Worm (Caenorhabditis elegans): Measurements from ENCODE around the gene mrps-18C.
"Not testable (repeated sequence)": the region's sequence is repeated elsewhere in the genome, so short reads cannot be mapped to it uniquely, and the experiment has no call there.

The mrps-18C gene

ce11 chrIII:4918906-4919305 is 16.5 kb upstream of the mrps-18C start:
- no peak for TF ChIP-seq efl-1 (GFP tag; optimal IDR thresholded peaks at IDR 0.05)
- TF ChIP-seq ceh-27 (GFP tag; optimal IDR thresholded peaks at IDR 0.05) = no peak
- TF ChIP-seq ceh-91 (GFP tag; IDR thresholded peaks at IDR 0.05) = no peak
- no peak for TF ChIP-seq nhr-27 (tag; optimal IDR thresholded peaks at IDR 0.05)
- no peak for TF ChIP-seq attf-5 (GFP tag; optimal IDR thresholded peaks at IDR 0.05)
- no peak for TF ChIP-seq attf-6 (GFP tag; IDR thresholded peaks at IDR 0.05)
- TF ChIP-seq rcor-1 (GFP tag; IDR thresholded peaks at IDR 0.05) = no peak
- TF ChIP-seq tlf-1 (GFP tag; optimal IDR thresholded peaks at IDR 0.05) = no peak
- TF ChIP-seq madf-8 (GFP tag; conservative IDR thresholded peaks at IDR 0.05) = no peak
- TF ChIP-seq snpc-3.4 (tag; optimal IDR thresholded peaks at IDR 0.05) = no peak
- no peak for TF ChIP-seq ceh-100 (GFP tag; IDR thresholded peaks at IDR 0.05)
- TF ChIP-seq F57C9.4 (tag; optimal IDR thresholded peaks at IDR 0.05) = no peak
- TF ChIP-seq F37B4.10 (GFP tag; IDR thresholded peaks at IDR 0.05) = no peak

- no peak for TF ChIP-seq pha-4 (tag; optimal IDR thresholded peaks at IDR 0.05)
- TF ChIP-seq F49E8.2 (tag; optimal IDR thresholded peaks at IDR 0.05; ENCODE audit: insufficient read depth) = no peak
- TF ChIP-seq K11D2.4 (GFP tag; IDR thresholded peaks at IDR 0.05) = no peak
- TF ChIP-seq C06A6.2 (GFP tag; conservative IDR thresholded peaks at IDR 0.05) = no peak
- no peak for TF ChIP-seq K12H6.12 (tag; optimal IDR thresholded peaks at IDR 0.05)
- TF ChIP-seq ceh-79 (tag; optimal IDR thresholded peaks at IDR 0.05) = no peak
- TF ChIP-seq ztf-26 (tag; optimal IDR thresholded peaks at IDR 0.05) = no peak
Observed at ce11 chrIII:4920221-4920620, 15.2 kb upstream of the mrps-18C start, which contains the start of gene ula-1. ula-1 (minus strand) TSS chrIII:4920321.

- TF ChIP-seq ztf-18 (tag; optimal IDR thresholded peaks at IDR 0.05) (peak; percentile 6), egrh-3 (GFP tag; IDR thresholded peaks at IDR 0.05) (peak; percentile 34), K11D2.4 (GFP tag; IDR thresholded peaks at IDR 0.05) (peak; percentile 73), C06A6.2 (GFP tag; conservative IDR thresholded peaks at IDR 0.05) (peak; percentile 84), attf-5 (GFP tag; optimal IDR thresholded peaks at IDR 0.05) (peak; percentile 34), ceh-91 (GFP tag; IDR thresholded peaks at IDR 0.05) (0 out of 2 replicates have a peak, but pooled peaks have one; percentile 11), mcd-1 (GFP tag; IDR thresholded peaks at IDR 0.05) (peak; percentile 89), ztf-26 (tag; optimal IDR thresholded peaks at IDR 0.05) (peak; percentile 8), zfh-2 (GFP tag; conservative IDR thresholded peaks at IDR 0.05) (0 out of 2 replicates have a peak, but pooled peaks have one; percentile 34), attf-3 (GFP tag; conservative IDR thresholded peaks at IDR 0.05) (peak; percentile 18; the same call in 1 of the 2 replicates), Y67H2A.10 (GFP tag; conservative IDR thresholded peaks at IDR 0.05) (peak; percentile 42; the same call in 1 of the 2 replicates), Y95B8A.8 (GFP tag; IDR thresholded peaks at IDR 0.05) (0 out of 2 replicates have a peak, but pooled peaks have one; percentile 12), cebp-2 (GFP tag; IDR thresholded peaks at IDR 0.05) (0 out of 2 replicates have a peak, but pooled peaks have one; percentile 10), nfyb-1 (GFP tag; IDR thresholded peaks at IDR 0.05) (peak; percentile 55), C17E4.6 (GFP tag; IDR thresholded peaks at IDR 0.05) (peak; percentile 21; the same call in 1 of the 2 replicates), F33H1.4 (GFP tag; IDR thresholded peaks at IDR 0.05) (peak; percentile 44), nhr-120 (GFP tag; IDR thresholded peaks at IDR 0.05) (0 out of 2 replicates have a peak, but pooled peaks have one; percentile 76), lin-40 (tag; optimal IDR thresholded peaks at IDR 0.05) (peak; percentile 27), lin-54 (GFP tag; optimal IDR thresholded peaks at IDR 0.05) (peak; percentile 11), cebp-1 (tag; optimal IDR thresholded peaks at IDR 0.05) (peak; percentile 36), snpc-4 (tag; optimal IDR thresholded peaks at IDR 0.05) (peak in 2 of 4 experiments; percentile 5 to 25), lin-26 (GFP tag; IDR thresholded peaks at IDR 0.05) (peak; percentile 18; the same call in 1 of the 2 replicates), hmg-1.2 (GFP tag; IDR thresholded peaks at IDR 0.05) (peak; percentile 13; the same call in 1 of the 2 replicates), rpc-1 (optimal IDR thresholded peaks at IDR 0.05) (peak; percentile 15), pbrm-1 (GFP tag; IDR thresholded peaks at IDR 0.05) (peak; percentile 55; the same call in 1 of the 2 replicates), ceh-100 (GFP tag; IDR thresholded peaks at IDR 0.05) (peak; percentile 90)
- TF ChIP-seq cebp-1 (GFP tag; IDR thresholded peaks at IDR 0.05); snpc-4 (GFP tag; optimal IDR thresholded peaks at IDR 0.05); rpc-1 (tag; optimal IDR thresholded peaks at IDR 0.05): not testable (repeated sequence)
Observed at ce11 chrIII:4922020-4922419, 13.4 kb upstream of the mrps-18C start, which contains the start of gene mmab-1. mmab-1 (minus strand) TSS chrIII:4922114.

Data from whole organism, young adult.